Fruit fly (Drosophila melanogaster): Measurements from ENCODE around the gene CatB.

DNA sequence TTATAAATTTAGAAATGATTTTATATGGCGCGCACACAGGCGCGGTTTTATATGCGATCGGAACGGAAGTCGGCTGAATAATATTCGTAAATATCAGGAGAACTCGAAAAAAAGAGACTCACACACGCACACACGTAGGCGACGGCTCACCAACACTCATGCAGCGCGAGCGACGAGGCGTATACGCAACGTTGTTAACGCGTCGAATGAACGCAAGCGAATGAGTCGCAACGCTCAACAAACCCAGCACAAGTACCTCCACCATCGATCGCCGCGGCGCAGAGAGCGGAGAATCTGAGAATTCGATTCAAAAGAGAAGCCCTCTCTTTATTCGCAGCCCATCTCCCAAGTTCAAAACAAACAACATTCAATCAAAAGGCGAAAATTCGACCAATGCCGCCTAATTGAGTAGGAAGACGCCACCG lies 30.2 kb downstream of the CatB start:
- TF ChIP-seq lz (GFP tag; optimal IDR thresholded peaks at IDR 0.05): peak; percentile 7
- TF ChIP-seq fd85E (GFP tag; optimal IDR thresholded peaks at IDR 0.05): peak; percentile 37
- TF ChIP-seq CG6163 (GFP tag; IDR thresholded peaks at IDR 0.05): peak; percentile 67; the same call in 2 of the 3 replicates
- TF ChIP-seq CG3919 (GFP tag; optimal IDR thresholded peaks at IDR 0.05): peak; percentile 38
- TF ChIP-seq CG34406 (GFP tag; optimal IDR thresholded peaks at IDR 0.05): no peak

All from whole organism, prepupa.